Worm (Caenorhabditis elegans) whole organism, young adult: ENCODE data around the gene Y41G9A.10.

ENCODE experiments used
- bed-1 ChIP-seq: fragments of 200-800 bp; sonication (Bioruptor generic); IDR thresholded peaks from 2 replicates; pipeline ENCODE4 v1.3.6; 2022; ENCODE audit warnings: missing genetic modification reagents, missing genetic modification characterization, missing compliant biosample characterization
- dpl-1 ChIP-seq: fragments of 150-350 bp; optimal IDR thresholded peaks from 2 replicates; lab custom pipeline; 2014; ENCODE audit warnings: missing biosample characterization, missing genetic modification reagents, missing genetic modification characterization
- fkh-3 ChIP-seq: sonication (generic microtip); optimal IDR thresholded peaks from 2 replicates; lab custom pipeline; 2016; ENCODE audit warnings: mild to moderate bottlenecking, missing genetic modification characterization, missing compliant biosample characterization
- lin-35 ChIP-seq, 3 experiments: fragments of 150-350 bp in 2 of 3; sonication (generic microtip) in 1 of 3; optimal IDR thresholded peaks; 2 replicates each; lab custom pipeline; 2014 to 2018; ENCODE audit warnings: missing biosample characterization in 3 of 3, missing genetic modification characterization in 3 of 3, missing genetic modification reagents in 3 of 3
- nhr-120 ChIP-seq: fragments of 200-800 bp; sonication (Bioruptor generic); IDR thresholded peaks from 2 replicates; pipeline ENCODE4 v1.3.6; 2022; ENCODE audit warnings: missing genetic modification characterization, missing compliant biosample characterization
- rec-8 ChIP-seq, 2 experiments: sonication (generic microtip); optimal IDR thresholded peaks; 2 replicates each; lab custom pipeline; 2016; ENCODE audit warnings: mild to moderate bottlenecking in 2 of 2, missing genetic modification characterization in 2 of 2, missing genetic modification reagents in 2 of 2, missing genotype in 2 of 2, missing biosample characterization in 1 of 2, missing compliant biosample characterization in 1 of 2, moderate library complexity in 1 of 2
- sea-2 ChIP-seq: fragments of 200-800 bp; sonication (Bioruptor generic); IDR thresholded peaks from 2 replicates; pipeline ENCODE4 v1.3.6; 2022; ENCODE audit warnings: missing genetic modification characterization, missing compliant biosample characterization
- unc-130 ChIP-seq: sonication (generic microtip); optimal IDR thresholded peaks from 2 replicates; lab custom pipeline; 2016; ENCODE audit warnings: missing genetic modification reagents, missing genetic modification characterization, missing compliant biosample characterization
- ztf-28 ChIP-seq: fragments of 200-800 bp; sonication (Bioruptor generic); IDR thresholded peaks from 2 replicates; pipeline ENCODE4 v1.3.6; 2022; ENCODE audit warnings: missing genetic modification reagents, missing genetic modification characterization, missing compliant biosample characterization
- ztf-6 ChIP-seq: fragments of 200-800 bp; sonication (Bioruptor generic); IDR thresholded peaks from 2 replicates; pipeline ENCODE4 v1.3.6; 2022; ENCODE audit warnings: missing genetic modification reagents, missing genetic modification characterization, missing compliant biosample characterization

DNA sequence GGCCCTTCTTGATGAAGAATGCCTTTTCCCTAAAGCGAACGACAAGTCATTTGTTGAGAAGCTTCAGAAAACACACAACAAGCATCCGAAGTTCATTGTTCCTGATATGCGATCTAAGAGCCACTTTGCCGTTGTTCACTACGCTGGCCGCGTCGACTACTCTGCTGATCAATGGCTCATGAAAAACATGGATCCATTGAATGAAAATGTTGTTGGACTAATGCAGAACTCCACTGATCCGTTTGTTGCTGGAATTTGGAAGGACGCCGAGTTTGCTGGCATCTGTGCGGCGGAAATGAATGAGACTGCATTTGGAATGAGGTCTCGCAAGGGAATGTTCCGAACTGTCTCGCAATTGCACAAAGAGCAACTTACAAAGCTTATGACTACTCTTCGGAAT, 33.7 kb downstream of the Y41G9A.10 start:
- no peak for TF ChIP-seq bed-1 (GFP tag; lab: Robert Waterston, UW)
- no peak for TF ChIP-seq fkh-3
- no peak for TF ChIP-seq rec-8 (tag; optimal IDR thresholded peaks at IDR 0.05; lab: Kevin White, UChicago)
- TF ChIP-seq dpl-1 (GFP tag; lab: Kevin White, UChicago), result no peak
- no peak for TF ChIP-seq unc-130 (GFP tag; lab: Kevin White, UChicago)
- TF ChIP-seq ztf-28 (GFP tag; lab: Robert Waterston, UW), result no peak
- no peak for TF ChIP-seq sea-2
- TF ChIP-seq lin-35 (GFP tag; optimal IDR thresholded peaks at IDR 0.05; lab: Kevin White, UChicago), result no peak
- no peak for TF ChIP-seq nhr-120 (GFP tag; lab: Robert Waterston, UW)
- TF ChIP-seq ztf-6, result no peak
